Worm (Caenorhabditis elegans) whole organism, mixed stage, embryonic: ENCODE measurements around the gene srd-21.

Experiments
- M03D4.4 ChIP-seq: sonication (generic microtip); optimal IDR thresholded peaks from 2 replicates; lab custom pipeline; 2017; ENCODE audit warnings: mild to moderate bottlenecking, missing genetic modification characterization, missing compliant biosample characterization
- bed-3 ChIP-seq: fragments of 200-800 bp; sonication (Bioruptor generic); optimal IDR thresholded peaks from 3 replicates; lab custom pipeline; 2018; ENCODE audit warnings: mild to moderate bottlenecking, missing genetic modification characterization, moderate library complexity, missing compliant biosample characterization
- blmp-1 ChIP-seq: fragments of 150-350 bp; optimal IDR thresholded peaks from 2 replicates; lab custom pipeline; 2014; ENCODE audit warnings: missing biosample characterization, missing genetic modification characterization
- ceh-39 ChIP-seq: fragments of 150-350 bp; optimal IDR thresholded peaks from 2 replicates; lab custom pipeline; 2014; ENCODE audit warnings: missing biosample characterization, missing genetic modification characterization
- ceh-43 ChIP-seq: fragments of 200-800 bp; sonication (Bioruptor generic); optimal IDR thresholded peaks from 2 replicates; lab custom pipeline; 2018; ENCODE audit warnings: mild to moderate bottlenecking, missing genetic modification characterization, moderate library complexity, missing compliant biosample characterization
- ceh-83 ChIP-seq: fragments of 200-800 bp; sonication (Bioruptor generic); optimal IDR thresholded peaks from 2 replicates; lab custom pipeline; 2018; ENCODE audit warnings: mild to moderate bottlenecking, missing genetic modification characterization, missing compliant biosample characterization
- ces-1 ChIP-seq: fragments of 150-350 bp; optimal IDR thresholded peaks from 2 replicates; lab custom pipeline; 2014; ENCODE audit warnings: missing biosample characterization, missing genetic modification reagents, missing genetic modification characterization
- cnd-1 ChIP-seq: fragments of 200-800 bp; sonication (Bioruptor generic); optimal IDR thresholded peaks from 2 replicates; lab custom pipeline; 2018; ENCODE audit warnings: mild to moderate bottlenecking, missing genetic modification characterization, missing compliant biosample characterization
- drap-1 ChIP-seq: fragments of 200-800 bp; sonication (Bioruptor generic); optimal IDR thresholded peaks from 3 replicates; lab custom pipeline; 2018; ENCODE audit warnings: mild to moderate bottlenecking, missing genetic modification characterization, missing compliant biosample characterization
- elt-1 ChIP-seq: sonication (generic microtip); optimal IDR thresholded peaks from 2 replicates; lab custom pipeline; 2017; ENCODE audit warnings: missing genetic modification characterization, mild to moderate bottlenecking, missing compliant biosample characterization, antibody characterized with exemption, moderate library complexity, borderline replicate concordance; ENCODE audit not compliant: insufficient read depth
- elt-3 ChIP-seq: fragments of 150-350 bp; optimal IDR thresholded peaks from 2 replicates; lab custom pipeline; 2014; ENCODE audit warnings: missing biosample characterization, missing genetic modification characterization
- flh-1 ChIP-seq: fragments of 200-800 bp; sonication (Bioruptor generic); optimal IDR thresholded peaks from 2 replicates; lab custom pipeline; 2018; ENCODE audit warnings: mild to moderate bottlenecking, missing genetic modification characterization, moderate library complexity, missing compliant biosample characterization
- ham-2 ChIP-seq: fragments of 200-800 bp; sonication (Bioruptor generic); optimal IDR thresholded peaks from 2 replicates; lab custom pipeline; 2018; ENCODE audit warnings: mild to moderate bottlenecking, missing genetic modification characterization, missing compliant biosample characterization
- hlh-1 ChIP-seq: fragments of 150-350 bp; optimal IDR thresholded peaks from 2 replicates; lab custom pipeline; 2014; ENCODE audit warnings: missing biosample characterization, missing genetic modification reagents, missing genetic modification characterization
- lin-13 ChIP-seq: fragments of 150-350 bp; optimal IDR thresholded peaks from 2 replicates; lab custom pipeline; 2014; ENCODE audit warnings: missing biosample characterization, missing genetic modification characterization
- lin-32 ChIP-seq: fragments of 200-800 bp; sonication (Bioruptor generic); optimal IDR thresholded peaks from 2 replicates; lab custom pipeline; 2018; ENCODE audit warnings: mild to moderate bottlenecking, missing genetic modification characterization, missing compliant biosample characterization
- lsy-2 ChIP-seq: fragments of 150-350 bp; optimal IDR thresholded peaks from 2 replicates; lab custom pipeline; 2014; ENCODE audit warnings: missing biosample characterization, missing genetic modification characterization
- mab-5 ChIP-seq: fragments of 150-350 bp; optimal IDR thresholded peaks from 2 replicates; lab custom pipeline; 2014; ENCODE audit warnings: missing biosample characterization, missing genetic modification characterization
- mep-1 ChIP-seq: fragments of 150-350 bp; optimal IDR thresholded peaks from 2 replicates; lab custom pipeline; 2017; ENCODE audit warnings: missing biosample characterization, missing genetic modification reagents, missing genetic modification characterization, inconsistent platforms
- mls-2 ChIP-seq: sonication (generic microtip); optimal IDR thresholded peaks from 2 replicates; lab custom pipeline; 2016; ENCODE audit warnings: mild to moderate bottlenecking, missing genetic modification characterization, moderate library complexity, missing compliant biosample characterization
- nhr-12 ChIP-seq: fragments of 150-350 bp; optimal IDR thresholded peaks from 2 replicates; lab custom pipeline; 2014; ENCODE audit warnings: missing biosample characterization, missing genetic modification characterization
- nhr-2 ChIP-seq: fragments of 150-350 bp; optimal IDR thresholded peaks from 2 replicates; lab custom pipeline; 2014; ENCODE audit warnings: missing biosample characterization, missing genetic modification characterization
- nhr-237 ChIP-seq: fragments of 150-350 bp; optimal IDR thresholded peaks from 2 replicates; lab custom pipeline; 2014; ENCODE audit warnings: missing biosample characterization, missing genetic modification characterization
- nhr-28 ChIP-seq: fragments of 150-350 bp; optimal IDR thresholded peaks from 2 replicates; lab custom pipeline; 2014; ENCODE audit warnings: missing biosample characterization, missing genetic modification characterization
- pha-4 ChIP-seq: fragments of 150-350 bp; optimal IDR thresholded peaks from 2 replicates; lab custom pipeline; 2018; ENCODE audit warnings: missing biosample characterization, missing genetic modification reagents, missing genetic modification characterization
- sem-2 ChIP-seq: fragments of 200-800 bp; sonication (Bioruptor generic); optimal IDR thresholded peaks from 2 replicates; lab custom pipeline; 2018; ENCODE audit warnings: mild to moderate bottlenecking, missing genetic modification characterization, missing compliant biosample characterization
- snpc-4 ChIP-seq: fragments of 150-350 bp; optimal IDR thresholded peaks from 2 replicates; lab custom pipeline; 2014; ENCODE audit warnings: missing biosample characterization, missing genetic modification characterization
- sptf-1 ChIP-seq: sonication (generic microtip); optimal IDR thresholded peaks from 2 replicates; lab custom pipeline; 2017; ENCODE audit warnings: mild to moderate bottlenecking, missing genetic modification characterization, moderate library complexity, missing compliant biosample characterization
- tbx-8 ChIP-seq: fragments of 200-800 bp; sonication (Bioruptor generic); optimal IDR thresholded peaks from 2 replicates; lab custom pipeline; 2018; ENCODE audit warnings: mild to moderate bottlenecking, missing genetic modification characterization, moderate library complexity, missing compliant biosample characterization
- unc-39 ChIP-seq: fragments of 150-350 bp; optimal IDR thresholded peaks from 2 replicates; lab custom pipeline; 2014; ENCODE audit warnings: missing biosample characterization, missing genetic modification characterization
- unc-62 ChIP-seq: fragments of 150-350 bp; optimal IDR thresholded peaks from 2 replicates; lab custom pipeline; 2014; ENCODE audit warnings: missing biosample characterization, missing genetic modification reagents, missing genetic modification characterization
- zip-8 ChIP-seq: fragments of 150-350 bp; optimal IDR thresholded peaks from 2 replicates; lab custom pipeline; 2014; ENCODE audit warnings: missing biosample characterization, missing genetic modification characterization
- ztf-11 ChIP-seq: fragments of 150-350 bp; optimal IDR thresholded peaks from 2 replicates; lab custom pipeline; 2014; ENCODE audit warnings: missing biosample characterization, missing genetic modification characterization

srd-21 gene

ce11 chrV:16643558-16643957, 13.9 kb downstream of the srd-21 start, which contains the start of gene srw-77:
TSS of gene srw-77 (minus strand) at chrV:16643658.
- TF ChIP-seq nhr-237 (tag; lab: Kevin White, UChicago) (no peak), nhr-12 (tag; lab: Kevin White, UChicago) (no peak), sptf-1 (tag; lab: Kevin White, UChicago) (no peak), lin-13 (tag; lab: Kevin White, UChicago) (no peak), M03D4.4 (tag; lab: Kevin White, UChicago) (no peak), mab-5 (tag; lab: Kevin White, UChicago) (no peak), tbx-8 (no peak), lin-32 (GFP tag; lab: Kevin White, UChicago) (no peak), nhr-28 (no peak), mls-2 (tag; lab: Kevin White, UChicago) (no peak), unc-39 (tag; lab: Kevin White, UChicago) (no peak), pha-4 (tag; lab: Kevin White, UChicago) (no peak)

ce11 chrV:16645201-16645940, 15.7 kb downstream of the srd-21 start, which contains the start of gene W06G6.17:
TSS of gene W06G6.17 (minus strand) at chrV:16645251.
- TF ChIP-seq mep-1: no peak
- TF ChIP-seq elt-3 (tag; lab: Kevin White, UChicago): no peak
- TF ChIP-seq hlh-1 (tag; lab: Kevin White, UChicago): no peak
- no peak for TF ChIP-seq ceh-39 (tag; lab: Kevin White, UChicago)
- TF ChIP-seq lsy-2 (tag; lab: Kevin White, UChicago): no peak
- no peak for TF ChIP-seq nhr-12 (tag; lab: Kevin White, UChicago)
- no peak for TF ChIP-seq snpc-4 (tag; lab: Kevin White, UChicago)
- no peak for TF ChIP-seq nhr-28
- TF ChIP-seq mls-2 (tag; lab: Kevin White, UChicago): no peak
- no peak for TF ChIP-seq pha-4 (tag; lab: Kevin White, UChicago)
- no peak for TF ChIP-seq ceh-83 (GFP tag; lab: Kevin White, UChicago)
- TF ChIP-seq sem-2: no peak
- TF ChIP-seq unc-39 (tag; lab: Kevin White, UChicago): no peak
- no peak for TF ChIP-seq ham-2 (GFP tag; lab: Kevin White, UChicago)

ce11 chrV:16646372-16646771, 16.7 kb downstream of the srd-21 start, which contains the start of gene W06G6.9:
TSS of gene W06G6.9 (minus strand) at chrV:16646472.
- no peak for TF ChIP-seq nhr-12 (tag; lab: Kevin White, UChicago)
- TF ChIP-seq cnd-1 (tag; lab: Kevin White, UChicago): no peak
- TF ChIP-seq tbx-8: no peak
- TF ChIP-seq ztf-11 (tag; lab: Kevin White, UChicago): no peak
- TF ChIP-seq ceh-83 (GFP tag; lab: Kevin White, UChicago): no peak
- TF ChIP-seq blmp-1 (tag; lab: Kevin White, UChicago): no peak
- no peak for TF ChIP-seq unc-39 (tag; lab: Kevin White, UChicago)
- TF ChIP-seq pha-4 (tag; lab: Kevin White, UChicago): no peak
- no peak for TF ChIP-seq snpc-4 (tag; lab: Kevin White, UChicago)
- no peak for TF ChIP-seq lin-32 (GFP tag; lab: Kevin White, UChicago)
- TF ChIP-seq ces-1 (GFP tag; lab: Kevin White, UChicago): no peak
- no peak for TF ChIP-seq ceh-39 (tag; lab: Kevin White, UChicago)
- no peak for TF ChIP-seq mep-1
- no peak for TF ChIP-seq drap-1 (GFP tag; lab: Kevin White, UChicago)
- TF ChIP-seq flh-1 (GFP tag; lab: Kevin White, UChicago): no peak
- TF ChIP-seq elt-3 (tag; lab: Kevin White, UChicago): no peak
- no peak for TF ChIP-seq bed-3 (GFP tag; lab: Kevin White, UChicago)
- no peak for TF ChIP-seq nhr-2

ce11 chrV:16647093-16647492, 17.4 kb downstream of the srd-21 start, which contains the start of gene W06G6.10:
TSS of gene W06G6.10 (minus strand) at chrV:16647193.
- TF ChIP-seq hlh-1 (tag; lab: Kevin White, UChicago): no peak
- no peak for TF ChIP-seq flh-1 (GFP tag; lab: Kevin White, UChicago)
- no peak for TF ChIP-seq lsy-2 (tag; lab: Kevin White, UChicago)
- no peak for TF ChIP-seq lin-32 (GFP tag; lab: Kevin White, UChicago)
- no peak for TF ChIP-seq sptf-1 (tag; lab: Kevin White, UChicago)
- TF ChIP-seq ceh-39 (tag; lab: Kevin White, UChicago): no peak
- TF ChIP-seq snpc-4 (tag; lab: Kevin White, UChicago): no peak
- no peak for TF ChIP-seq unc-62 (GFP tag; lab: Kevin White, UChicago)
- TF ChIP-seq ceh-43 (GFP tag; lab: Kevin White, UChicago): no peak
- no peak for TF ChIP-seq ham-2 (GFP tag; lab: Kevin White, UChicago)
- TF ChIP-seq elt-1 (tag; lab: Kevin White, UChicago): no peak
- no peak for TF ChIP-seq zip-8 (tag; lab: Kevin White, UChicago)
- TF ChIP-seq, all 35 proteins: peak for 0
